Fruit fly (Drosophila melanogaster) whole organism, pupa: Measurements from ENCODE around the gene Asciz.
A peak's percentile ranks its signal among the peaks of the same experiment; 100 is the strongest.

ENCODE experiments used
- CG10348 ChIP-seq: fragments of 200-800 bp; sonication (Bioruptor generic); IDR thresholded peaks from 2 replicates; pipeline ENCODE4 v1.3.6; 2022; ENCODE audit warnings: missing biosample characterization, missing genetic modification characterization
- CG12605 ChIP-seq: fragments of 200-800 bp; sonication (Bioruptor generic); IDR thresholded peaks from 2 replicates; pipeline ENCODE4 v1.3.6; 2022; ENCODE audit warnings: missing biosample characterization, missing genetic modification characterization
- CG13204 ChIP-seq: fragments of 200-800 bp; sonication (Bioruptor generic); optimal IDR thresholded peaks from 2 replicates; lab custom pipeline; 2018; ENCODE audit warnings: missing biosample characterization, mild to moderate bottlenecking, missing genetic modification characterization, moderate library complexity
- CG14655 ChIP-seq: fragments of 200-800 bp; sonication (Bioruptor generic); optimal IDR thresholded peaks from 3 replicates; lab custom pipeline; 2017; ENCODE audit warnings: mild to moderate bottlenecking, missing biosample characterization, missing genetic modification reagents, missing genetic modification characterization
- CG15710 ChIP-seq: fragments of 200-800 bp; sonication (Bioruptor generic); optimal IDR thresholded peaks from 2 replicates; lab custom pipeline; 2018; ENCODE audit warnings: missing biosample characterization, mild to moderate bottlenecking, missing genetic modification characterization, moderate library complexity
- CG17806 ChIP-seq: fragments of 200-800 bp; sonication (Bioruptor generic); optimal IDR thresholded peaks from 2 replicates; lab custom pipeline; 2018; ENCODE audit warnings: missing biosample characterization, mild to moderate bottlenecking, missing genetic modification characterization, moderate library complexity
- CG32121 ChIP-seq: fragments of 200-800 bp; sonication (Bioruptor generic); IDR thresholded peaks from 2 replicates; pipeline ENCODE4 v1.3.6; 2022; ENCODE audit warnings: missing biosample characterization, missing genetic modification characterization
- CG34367 ChIP-seq: fragments of 200-800 bp; sonication (Bioruptor generic); optimal IDR thresholded peaks from 2 replicates; lab custom pipeline; 2018; ENCODE audit warnings: missing biosample characterization, mild to moderate bottlenecking, missing genetic modification characterization
- CG4496 ChIP-seq: fragments of 200-800 bp; sonication (Bioruptor generic); IDR thresholded peaks from 3 replicates; pipeline ENCODE4 v1.3.6; 2022; ENCODE audit warnings: missing biosample characterization, missing genetic modification characterization
- CG8159 ChIP-seq: fragments of 200-800 bp; sonication (Bioruptor generic); optimal IDR thresholded peaks from 3 replicates; lab custom pipeline; 2018; ENCODE audit warnings: missing biosample characterization, mild to moderate bottlenecking, missing genetic modification characterization, moderate library complexity
- CG8301 ChIP-seq: fragments of 200-800 bp; sonication (Bioruptor generic); optimal IDR thresholded peaks from 2 replicates; lab custom pipeline; 2018; ENCODE audit warnings: missing biosample characterization, mild to moderate bottlenecking, missing genetic modification characterization
- CG9948 ChIP-seq: fragments of 200-800 bp; sonication (Bioruptor generic); optimal IDR thresholded peaks from 2 replicates; lab custom pipeline; 2018; ENCODE audit warnings: missing biosample characterization, mild to moderate bottlenecking, missing genetic modification characterization, moderate library complexity
- D1 ChIP-seq: fragments of 200-800 bp; sonication (Bioruptor generic); optimal IDR thresholded peaks from 2 replicates; lab custom pipeline; 2018; ENCODE audit warnings: missing biosample characterization, mild to moderate bottlenecking, missing genetic modification characterization, moderate library complexity
- EcR ChIP-seq: fragments of 200-800 bp; sonication (Bioruptor generic); optimal IDR thresholded peaks from 3 replicates; lab custom pipeline; 2019; ENCODE audit warnings: missing biosample characterization, missing genetic modification characterization, mild to moderate bottlenecking, moderate library complexity, missing genetic modification reagents
- Ets98B ChIP-seq: fragments of 200-800 bp; sonication (Bioruptor generic); IDR thresholded peaks from 2 replicates; pipeline ENCODE4 v1.3.6; 2022; ENCODE audit warnings: missing biosample characterization, missing genetic modification characterization
- Pif1A ChIP-seq: fragments of 200-800 bp; sonication (Bioruptor generic); optimal IDR thresholded peaks from 3 replicates; lab custom pipeline; 2016; ENCODE audit warnings: missing biosample characterization, missing genetic modification characterization
- Pif1B ChIP-seq: fragments of 200-800 bp; sonication (Bioruptor generic); optimal IDR thresholded peaks from 3 replicates; lab custom pipeline; 2016; ENCODE audit warnings: missing biosample characterization, missing genetic modification characterization
- Snoo ChIP-seq: fragments of 200-800 bp; sonication (Bioruptor generic); optimal IDR thresholded peaks from 3 replicates; lab custom pipeline; 2017; ENCODE audit warnings: missing biosample characterization, mild to moderate bottlenecking, missing genetic modification characterization, inconsistent platforms
- fd96Ca ChIP-seq: fragments of 200-800 bp; sonication (Bioruptor generic); IDR thresholded peaks from 3 replicates; pipeline ENCODE4 v1.3.6; 2022; ENCODE audit warnings: missing biosample characterization, missing genetic modification characterization
- gl ChIP-seq: fragments of 200-800 bp; sonication (Bioruptor generic); optimal IDR thresholded peaks from 2 replicates; lab custom pipeline; 2018; ENCODE audit warnings: missing biosample characterization, mild to moderate bottlenecking, missing genetic modification characterization
- rn ChIP-seq: fragments of 200-800 bp; sonication (Bioruptor generic); IDR thresholded peaks from 2 replicates; pipeline ENCODE4 v1.3.6; 2022; ENCODE audit warnings: missing biosample characterization, missing genetic modification characterization

Asciz gene

DNA sequence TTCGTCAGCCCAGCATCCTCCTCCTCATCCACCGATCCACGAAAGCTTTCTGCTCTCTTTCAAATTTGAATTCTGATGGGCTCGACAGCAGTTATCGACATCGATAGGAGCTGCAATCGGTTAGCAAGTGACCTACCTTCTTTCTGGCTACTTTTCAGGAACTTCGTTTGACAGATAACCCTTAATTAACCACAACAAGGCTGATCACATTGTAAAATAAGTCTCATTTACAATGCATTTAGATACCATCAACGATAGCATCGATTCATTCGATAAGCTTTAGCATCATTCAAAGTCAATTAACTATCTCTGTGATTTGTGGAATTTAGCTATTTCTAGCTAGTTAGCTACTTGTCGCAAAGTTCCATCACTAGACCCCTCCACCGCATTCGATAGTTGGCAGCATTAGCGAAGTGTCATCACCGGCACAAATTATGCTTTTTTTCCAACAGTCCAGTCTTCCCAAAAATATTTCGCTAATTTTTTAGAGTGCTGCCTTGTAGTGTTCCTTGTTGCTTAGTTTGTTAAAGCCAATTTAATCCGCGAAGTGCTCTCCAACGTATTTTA, 12.6 kb upstream of the Asciz start, which contains the start of the genes MnM and Girdin:
Gene MnM, minus strand, starts transcription at position 51 of the 567 bp plus-strand sequence.
Gene Girdin, plus strand, starts transcription at position 401 of the 567 bp plus-strand sequence.
- no peak for TF ChIP-seq CG14655
- TF ChIP-seq EcR, result peak; percentile 7
- TF ChIP-seq CG8159 (tag; lab: Kevin White, UChicago), result no peak
- no peak for TF ChIP-seq CG9948 (tag; lab: Kevin White, UChicago)
- TF ChIP-seq CG32121 (GFP tag; lab: Robert Waterston, UW), result peak; percentile 35; the same call in 1 of the 2 replicates
- TF ChIP-seq fd96Ca, result 0 out of 3 replicates have a peak, but pooled peaks have one; percentile 53
- no peak for TF ChIP-seq CG8301 (tag; lab: Kevin White, UChicago)
- no peak for TF ChIP-seq gl (tag; lab: Kevin White, UChicago)
- no peak for TF ChIP-seq CG13204
- no peak for TF ChIP-seq Pif1A (GFP tag; lab: Kevin White, UChicago)
- TF ChIP-seq CG10348 (GFP tag; lab: Robert Waterston, UW), result peak; percentile 16; the same call in 1 of the 2 replicates
- TF ChIP-seq Pif1B (GFP tag; lab: Kevin White, UChicago), result no peak
- no peak for TF ChIP-seq CG34367 (tag; lab: Kevin White, UChicago)

dm6 chr3L:3177872-3178271, 11.8 kb upstream of the Asciz start:
- TF ChIP-seq CG13204 (no peak), EcR (no peak), Pif1B (GFP tag; lab: Kevin White, UChicago) (no peak), CG32121 (GFP tag; lab: Robert Waterston, UW) (no peak)

dm6 chr3L:3172445-3172844, 6.4 kb upstream of the Asciz start, which contains the start of gene CG14963:
CG14963 (minus strand) TSS chr3L:3172545.
- TF ChIP-seq CG4496 (no peak), CG10348 (GFP tag; lab: Robert Waterston, UW) (no peak), CG34367 (tag; lab: Kevin White, UChicago) (no peak), Snoo (no peak), CG17806 (tag; lab: Kevin White, UChicago) (no peak), rn (no peak), CG13204 (no peak), CG8301 (tag; lab: Kevin White, UChicago) (no peak), CG12605 (GFP tag; lab: Robert Waterston, UW) (no peak)

dm6 chr3L:3169107-3169506, 3.1 kb upstream of the Asciz start, which contains the start of the genes CG32278 and CG32281:
CG32278 (plus strand) TSS chr3L:3169286.
CG32281 (plus strand) TSS chr3L:3169375.
- TF ChIP-seq Pif1B (GFP tag; lab: Kevin White, UChicago) (no peak), CG14655 (no peak), CG15710 (no peak), Snoo (no peak), gl (tag; lab: Kevin White, UChicago) (no peak), CG10348 (GFP tag; lab: Robert Waterston, UW) (no peak), CG17806 (tag; lab: Kevin White, UChicago) (no peak)
- TF ChIP-seq, all 21 proteins: peak for 0

DNA sequence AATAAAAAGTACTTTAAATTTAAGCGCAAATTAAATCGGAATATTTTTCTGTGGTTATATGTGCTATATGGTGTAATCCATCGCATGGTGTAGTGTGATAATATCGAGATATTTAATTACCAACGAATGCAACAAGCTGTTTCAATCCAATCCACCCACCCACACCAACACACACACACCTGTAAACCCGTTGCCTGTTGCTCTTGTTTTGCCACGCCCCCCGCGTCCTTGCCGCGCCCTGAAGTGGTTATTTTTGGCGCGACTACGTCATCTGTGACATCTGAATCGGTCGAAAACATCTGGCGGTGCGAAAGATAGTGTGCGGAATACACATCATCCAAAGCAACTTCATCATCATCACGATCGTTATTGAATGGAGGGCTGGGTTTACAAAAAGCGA, 651 bp downstream of the Asciz start:
- TF ChIP-seq CG32121 (GFP tag; lab: Robert Waterston, UW) (no peak), EcR (peak; percentile 35)

dm6 chr3L:3164951-3165350, 1.1 kb downstream of the Asciz start, which contains the start of gene CG32280:
CG32280 (plus strand) TSS chr3L:3165181.
- TF ChIP-seq gl (tag; lab: Kevin White, UChicago) (no peak), CG4496 (0 out of 3 replicates have a peak, but pooled peaks have one; percentile 58), CG8301 (tag; lab: Kevin White, UChicago) (no peak), Pif1A (GFP tag; lab: Kevin White, UChicago) (no peak), CG12605 (GFP tag; lab: Robert Waterston, UW) (no peak), CG8159 (tag; lab: Kevin White, UChicago) (no peak), CG14655 (no peak), Pif1B (GFP tag; lab: Kevin White, UChicago) (no peak), fd96Ca (peak; percentile 34; the same call in 1 of the 3 replicates), CG32121 (GFP tag; lab: Robert Waterston, UW) (0 out of 2 replicates have a peak, but pooled peaks have one; percentile 37), CG13204 (no peak), rn (no peak), CG15710 (no peak), Ets98B (GFP tag; lab: Robert Waterston, UW) (0 out of 2 replicates have a peak, but pooled peaks have one; percentile 19), CG34367 (tag; lab: Kevin White, UChicago) (no peak), D1 (tag; lab: Kevin White, UChicago) (no peak)
- TF ChIP-seq, all 21 proteins: peak for 4

DNA sequence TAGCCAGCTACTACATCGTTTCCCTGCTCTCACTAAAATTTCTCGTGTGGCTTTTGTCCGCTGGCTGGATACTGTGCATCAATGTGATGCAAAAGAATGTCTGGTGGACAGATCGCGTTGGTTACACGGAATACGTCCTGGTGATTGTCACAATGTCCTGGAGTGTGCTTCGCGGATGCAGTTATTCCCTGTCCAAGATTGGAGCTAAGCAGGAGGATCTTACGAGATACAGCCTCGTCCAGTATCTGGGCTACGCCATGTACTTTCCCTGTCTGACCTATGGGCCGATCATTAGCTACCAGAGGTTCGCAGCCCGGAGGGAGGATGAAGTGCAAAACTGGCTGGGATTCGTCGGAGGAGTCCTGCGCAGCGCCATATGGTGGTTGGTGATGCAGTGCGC, 3.5 kb downstream of the Asciz start:
- no peak for TF ChIP-seq CG8301 (tag; lab: Kevin White, UChicago)
- TF ChIP-seq CG15710, result no peak
- TF ChIP-seq rn, result no peak
